Worm (Caenorhabditis elegans) whole organism, L1 larva: ENCODE measurements around the gene K08F4.5.

Experiments used
- C16A3.4 ChIP-seq: fragments of 150-350 bp; optimal IDR thresholded peaks from 2 replicates; lab custom pipeline; 2014; ENCODE audit warnings: missing biosample characterization, missing genetic modification characterization
- C34B4.2 ChIP-seq: sonication (generic microtip); optimal IDR thresholded peaks from 2 replicates; lab custom pipeline; 2017; ENCODE audit warnings: mild to moderate bottlenecking, missing genetic modification characterization, missing compliant biosample characterization
- F16B12.6 ChIP-seq: fragments of 150-350 bp; optimal IDR thresholded peaks from 2 replicates; lab custom pipeline; 2014; ENCODE audit warnings: missing biosample characterization, missing genetic modification characterization
- ama-1 ChIP-seq: fragments of 150-350 bp; optimal IDR thresholded peaks from 2 replicates; lab custom pipeline; 2014
- ceh-63 ChIP-seq: fragments of 200-800 bp; sonication (Bioruptor generic); optimal IDR thresholded peaks from 2 replicates; lab custom pipeline; 2018; ENCODE audit warnings: mild to moderate bottlenecking, missing genetic modification characterization, missing compliant biosample characterization
- ceh-8 ChIP-seq: fragments of 200-800 bp; sonication (Bioruptor generic); optimal IDR thresholded peaks from 2 replicates; lab custom pipeline; 2018; ENCODE audit warnings: mild to moderate bottlenecking, missing genetic modification characterization, moderate library complexity, missing compliant biosample characterization
- ceh-82 ChIP-seq, 3 experiments: fragments of 150-350 bp in 1 of 3; sonication (generic microtip) in 2 of 3; optimal IDR thresholded peaks; 2 replicates each; lab custom pipeline; 2014 to 2017; ENCODE audit warnings: missing biosample characterization in 3 of 3, missing genetic modification characterization in 3 of 3
- ces-1 ChIP-seq: fragments of 150-350 bp; optimal IDR thresholded peaks from 2 replicates; lab custom pipeline; 2014; ENCODE audit warnings: missing biosample characterization, missing genetic modification reagents, missing genetic modification characterization
- dsc-1 ChIP-seq: sonication (generic microtip); optimal IDR thresholded peaks from 2 replicates; lab custom pipeline; 2016; ENCODE audit warnings: mild to moderate bottlenecking, missing genetic modification characterization, missing compliant biosample characterization
- efl-3 ChIP-seq: fragments of 200-800 bp; sonication (Bioruptor generic); optimal IDR thresholded peaks from 2 replicates; lab custom pipeline; 2018; ENCODE audit warnings: mild to moderate bottlenecking, missing genetic modification characterization, missing compliant biosample characterization
- egl-13 ChIP-seq: sonication (generic microtip); optimal IDR thresholded peaks from 2 replicates; lab custom pipeline; 2016; ENCODE audit warnings: missing genotype, missing genetic modification reagents, missing genetic modification characterization, missing compliant biosample characterization
- egl-27 ChIP-seq, 2 experiments: fragments of 150-350 bp in 1 of 2; sonication (generic microtip); optimal IDR thresholded peaks; 3 replicates each; lab custom pipeline; 2017 to 2018; ENCODE audit warnings: missing biosample characterization in 2 of 2, missing genetic modification characterization in 2 of 2, missing genetic modification reagents in 2 of 2
- elt-2 ChIP-seq: sonication (generic microtip); optimal IDR thresholded peaks from 2 replicates; lab custom pipeline; 2016; ENCODE audit warnings: missing genetic modification characterization, mild to moderate bottlenecking, inconsistent platforms, missing compliant biosample characterization, missing genetic modification reagents
- elt-3 ChIP-seq, 6 experiments: fragments of 150-350 bp in 1 of 6; sonication (generic microtip); optimal IDR thresholded peaks; 2 replicates each; lab custom pipeline; 2017 to 2018; ENCODE audit warnings: missing biosample characterization in 6 of 6, missing genetic modification characterization in 6 of 6, inconsistent platforms in 1 of 6
- fkh-10 ChIP-seq: sonication (generic microtip); optimal IDR thresholded peaks from 2 replicates; lab custom pipeline; 2017; ENCODE audit warnings: missing biosample characterization, missing genetic modification reagents, missing genetic modification characterization
- fkh-4 ChIP-seq: sonication (generic microtip); optimal IDR thresholded peaks from 2 replicates; lab custom pipeline; 2016; ENCODE audit warnings: missing compliant biosample characterization, missing genetic modification characterization, borderline replicate concordance
- fkh-8 ChIP-seq: sonication (generic microtip); optimal IDR thresholded peaks from 2 replicates; lab custom pipeline; 2016; ENCODE audit warnings: mild to moderate bottlenecking, missing genetic modification characterization, missing compliant biosample characterization
- fos-1 ChIP-seq: fragments of 150-350 bp; optimal IDR thresholded peaks from 2 replicates; lab custom pipeline; 2014; ENCODE audit warnings: missing biosample characterization, missing genetic modification characterization
- grh-1 ChIP-seq: fragments of 200-800 bp; sonication (Bioruptor generic); IDR thresholded peaks from 2 replicates; pipeline ENCODE4 v1.3.6; 2022; ENCODE audit warnings: missing genetic modification reagents, missing genetic modification characterization, missing compliant biosample characterization
- hlh-17 ChIP-seq: fragments of 200-800 bp; sonication (Bioruptor generic); optimal IDR thresholded peaks from 2 replicates; lab custom pipeline; 2018; ENCODE audit warnings: missing genetic modification characterization, mild to moderate bottlenecking, missing compliant biosample characterization, moderate library complexity, borderline replicate concordance
- hlh-4 ChIP-seq: sonication (generic microtip); optimal IDR thresholded peaks from 2 replicates; lab custom pipeline; 2016; ENCODE audit warnings: mild to moderate bottlenecking, missing genetic modification characterization, missing compliant biosample characterization
- hpl-2 ChIP-seq: fragments of 150-350 bp; optimal IDR thresholded peaks from 2 replicates; lab custom pipeline; 2014; ENCODE audit warnings: missing biosample characterization, missing genetic modification reagents, missing genetic modification characterization
- isw-1 ChIP-seq: fragments of 200-800 bp; sonication (Bioruptor generic); IDR thresholded peaks from 2 replicates; pipeline ENCODE4 v1.3.6; 2022; ENCODE audit warnings: missing genetic modification characterization, missing compliant biosample characterization
- jun-1 ChIP-seq: fragments of 150-350 bp; optimal IDR thresholded peaks from 2 replicates; lab custom pipeline; 2014; ENCODE audit warnings: missing biosample characterization, missing genetic modification reagents, missing genetic modification characterization
- lin-13 ChIP-seq: fragments of 150-350 bp; optimal IDR thresholded peaks from 2 replicates; lab custom pipeline; 2014; ENCODE audit warnings: missing biosample characterization, missing genetic modification reagents, missing genetic modification characterization
- lin-14 ChIP-seq: fragments of 200-800 bp; sonication (Bioruptor generic); optimal IDR thresholded peaks from 2 replicates; lab custom pipeline; 2018; ENCODE audit warnings: mild to moderate bottlenecking, missing genetic modification characterization, moderate library complexity, missing compliant biosample characterization
- lin-15B ChIP-seq: fragments of 150-350 bp; sonication (generic microtip); optimal IDR thresholded peaks from 3 replicates; lab custom pipeline; 2014; ENCODE audit warnings: missing biosample characterization, missing genetic modification characterization
- lir-3 ChIP-seq: sonication (generic microtip); optimal IDR thresholded peaks from 2 replicates; lab custom pipeline; 2016; ENCODE audit warnings: mild to moderate bottlenecking, missing genetic modification characterization, moderate library complexity, missing compliant biosample characterization; ENCODE audit not compliant: poor library complexity
- lsy-2 ChIP-seq, 2 experiments: fragments of 150-350 bp; optimal IDR thresholded peaks; 2 replicates each; lab custom pipeline; 2014; ENCODE audit warnings: missing biosample characterization in 2 of 2, missing genetic modification characterization in 2 of 2
- mab-9 ChIP-seq: fragments of 200-800 bp; sonication (Bioruptor generic); IDR thresholded peaks from 2 replicates; pipeline ENCODE4 v1.3.6; 2022; ENCODE audit warnings: missing genetic modification reagents, missing genetic modification characterization, missing compliant biosample characterization
- mdl-1 ChIP-seq, 2 experiments: fragments of 150-350 bp; optimal IDR thresholded peaks; 2 replicates each; lab custom pipeline; 2014 to 2017; ENCODE audit warnings: missing biosample characterization in 2 of 2, missing genetic modification characterization in 2 of 2, inconsistent platforms in 1 of 2
- mep-1 ChIP-seq: fragments of 150-350 bp; optimal IDR thresholded peaks from 2 replicates; lab custom pipeline; 2014; ENCODE audit warnings: missing biosample characterization, missing genetic modification characterization
- nhr-19 ChIP-seq: fragments of 200-800 bp; sonication (Bioruptor generic); conservative IDR thresholded peaks from 2 replicates; pipeline ENCODE4 v1.3.6; 2022; ENCODE audit warnings: missing genetic modification characterization, missing compliant biosample characterization
- nhr-20 ChIP-seq: sonication (generic microtip); optimal IDR thresholded peaks from 2 replicates; lab custom pipeline; 2016; ENCODE audit warnings: mild to moderate bottlenecking, missing genetic modification characterization, missing compliant biosample characterization
- nhr-28 ChIP-seq: fragments of 150-350 bp; optimal IDR thresholded peaks from 2 replicates; lab custom pipeline; 2014; ENCODE audit warnings: missing biosample characterization, missing genetic modification characterization
- nhr-47 ChIP-seq: sonication (generic microtip); optimal IDR thresholded peaks from 2 replicates; lab custom pipeline; 2016; ENCODE audit warnings: mild to moderate bottlenecking, missing genetic modification characterization, moderate library complexity, missing compliant biosample characterization
- nhr-76 ChIP-seq: sonication (generic microtip); optimal IDR thresholded peaks from 2 replicates; lab custom pipeline; 2017; ENCODE audit warnings: missing biosample characterization, missing genetic modification characterization
- nhr-77 ChIP-seq: fragments of 150-350 bp; optimal IDR thresholded peaks from 2 replicates; lab custom pipeline; 2014; ENCODE audit warnings: missing biosample characterization, missing genetic modification characterization
- nhr-85 ChIP-seq: sonication (generic microtip); peaks from one replicate; lab custom pipeline; 2016; ENCODE audit warnings: missing genetic modification characterization, inconsistent platforms, missing compliant biosample characterization
- nhr-90 ChIP-seq: sonication (generic microtip); optimal IDR thresholded peaks from 2 replicates; lab custom pipeline; 2016; ENCODE audit warnings: mild to moderate bottlenecking, missing genetic modification characterization, missing compliant biosample characterization; ENCODE audit not compliant: poor library complexity
- pax-3 ChIP-seq: fragments of 200-800 bp; sonication (Bioruptor generic); optimal IDR thresholded peaks from 2 replicates; lab custom pipeline; 2018; ENCODE audit warnings: mild to moderate bottlenecking, missing genetic modification characterization, moderate library complexity, missing compliant biosample characterization
- pqm-1 ChIP-seq: sonication (generic microtip); optimal IDR thresholded peaks from 3 replicates; lab custom pipeline; 2017; ENCODE audit warnings: missing biosample characterization, missing genetic modification characterization
- snpc-4 ChIP-seq: fragments of 150-350 bp; optimal IDR thresholded peaks from 2 replicates; lab custom pipeline; 2014; ENCODE audit warnings: missing biosample characterization, missing genetic modification characterization
- snu-23 ChIP-seq: sonication (generic microtip); optimal IDR thresholded peaks from 2 replicates; lab custom pipeline; 2016; ENCODE audit warnings: missing genetic modification characterization, missing compliant biosample characterization
- sox-4 ChIP-seq: sonication (generic microtip); optimal IDR thresholded peaks from 2 replicates; lab custom pipeline; 2016; ENCODE audit warnings: missing genetic modification characterization, missing compliant biosample characterization
- sup-37 ChIP-seq: fragments of 200-800 bp; sonication (Bioruptor generic); optimal IDR thresholded peaks from 2 replicates; lab custom pipeline; 2018; ENCODE audit warnings: mild to moderate bottlenecking, missing genetic modification characterization, missing compliant biosample characterization
- tbx-2 ChIP-seq: sonication (generic microtip); optimal IDR thresholded peaks from 2 replicates; lab custom pipeline; 2016; ENCODE audit warnings: missing genetic modification characterization, missing compliant biosample characterization
- unc-130 ChIP-seq: fragments of 150-350 bp; optimal IDR thresholded peaks from 2 replicates; lab custom pipeline; 2017; ENCODE audit warnings: missing biosample characterization, missing genetic modification characterization, inconsistent platforms
- unc-86 ChIP-seq: sonication (generic microtip); optimal IDR thresholded peaks from 2 replicates; lab custom pipeline; 2016; ENCODE audit warnings: missing genetic modification characterization, missing compliant biosample characterization
- vab-15 ChIP-seq: sonication (generic microtip); optimal IDR thresholded peaks from 2 replicates; lab custom pipeline; 2017; ENCODE audit warnings: missing genotype, mild to moderate bottlenecking, missing genetic modification characterization, missing compliant biosample characterization
- xbp-1 ChIP-seq: sonication (generic microtip); optimal IDR thresholded peaks from 2 replicates; lab custom pipeline; 2016; ENCODE audit warnings: missing genetic modification characterization, missing compliant biosample characterization
- zag-1 ChIP-seq: fragments of 150-350 bp; optimal IDR thresholded peaks from 2 replicates; lab custom pipeline; 2014; ENCODE audit warnings: missing biosample characterization, missing genetic modification characterization

The K08F4.5 gene

DNA sequence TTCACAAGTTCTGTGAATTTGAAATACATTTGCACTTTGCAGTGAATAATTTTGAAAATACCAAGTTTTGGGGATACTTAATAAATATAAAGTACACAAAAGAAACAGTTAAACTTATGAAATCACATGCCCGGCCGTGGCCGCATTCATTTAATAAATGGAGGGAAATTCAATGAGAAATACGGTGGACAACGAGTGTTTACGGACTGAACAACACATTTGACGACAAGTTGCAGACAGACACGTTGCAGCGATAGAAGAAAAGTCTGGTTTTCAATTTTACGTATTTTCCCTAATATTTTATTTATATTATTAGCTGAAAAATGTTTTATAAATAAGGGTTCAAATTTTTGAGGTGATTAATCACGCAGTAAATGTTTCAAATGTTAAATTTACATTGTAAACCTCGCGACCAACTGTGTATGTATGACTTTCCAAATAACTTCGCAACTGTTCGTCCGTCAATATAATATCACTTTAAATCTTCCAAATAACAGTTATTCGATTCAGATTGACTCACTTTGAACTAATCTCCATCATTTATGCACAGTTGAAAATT lies 15.8 kb upstream of the K08F4.5 start, which contains the start of gene copg-1 (continued):
- no peak for TF ChIP-seq nhr-76 (tag; lab: Kevin White, UChicago)
- no peak for TF ChIP-seq elt-2
- TF ChIP-seq elt-3 (tag; optimal IDR thresholded peaks at IDR 0.05; lab: Kevin White, UChicago), result peak in 2 of 6 experiments; percentile 37 to 62
- peak; percentile 66 for TF ChIP-seq snu-23 (GFP tag; lab: Kevin White, UChicago)
- no peak for TF ChIP-seq sup-37
- TF ChIP-seq grh-1 (GFP tag; lab: Robert Waterston, UW), result no peak
- TF ChIP-seq fkh-10 (GFP tag; lab: Kevin White, UChicago), result no peak
- peak; percentile 35 for TF ChIP-seq C16A3.4 (tag; lab: Kevin White, UChicago)
- TF ChIP-seq hlh-4 (tag; lab: Kevin White, UChicago), result no peak
- no peak for TF ChIP-seq ama-1
- TF ChIP-seq egl-13 (tag; lab: Kevin White, UChicago), result no peak
- TF ChIP-seq isw-1 (GFP tag; lab: Robert Waterston, UW), result peak; percentile 34
- no peak for TF ChIP-seq fkh-4 (tag; lab: Kevin White, UChicago)
- no peak for TF ChIP-seq zag-1 (tag; lab: Kevin White, UChicago)
- peak; percentile 32 for TF ChIP-seq snpc-4
- TF ChIP-seq nhr-90 (tag; lab: Kevin White, UChicago), result peak; percentile 13
- TF ChIP-seq mdl-1 (tag; optimal IDR thresholded peaks at IDR 0.05; lab: Kevin White, UChicago), result peak in 1 of 2 experiments; percentile 34
- no peak for TF ChIP-seq pqm-1 (tag; lab: Kevin White, UChicago)
- no peak for TF ChIP-seq ceh-63 (GFP tag; lab: Kevin White, UChicago)
- peak; percentile 29 for TF ChIP-seq unc-130
- TF ChIP-seq hlh-17 (GFP tag; lab: Kevin White, UChicago), result no peak
- TF ChIP-seq xbp-1 (tag; lab: Kevin White, UChicago), result peak; percentile 57
- peak; percentile 28 for TF ChIP-seq fkh-8 (tag; lab: Kevin White, UChicago)
- TF ChIP-seq lin-14 (GFP tag; lab: Kevin White, UChicago), result peak; percentile 73
- no peak for TF ChIP-seq efl-3 (GFP tag; lab: Kevin White, UChicago)
- TF ChIP-seq F16B12.6, result peak; percentile 91
- no peak for TF ChIP-seq lin-15B
- TF ChIP-seq ces-1 (GFP tag; lab: Kevin White, UChicago), result no peak
- no peak for TF ChIP-seq ceh-8 (GFP tag; lab: Kevin White, UChicago)
- TF ChIP-seq tbx-2 (tag; lab: Kevin White, UChicago), result peak; percentile 51
- TF ChIP-seq ceh-82 (tag; optimal IDR thresholded peaks at IDR 0.05; lab: Kevin White, UChicago), result peak in 2 of 3 experiments; percentile 15 to 42
- TF ChIP-seq lin-13 (GFP tag; lab: Kevin White, UChicago), result peak; percentile 6
- no peak for TF ChIP-seq vab-15
- peak; percentile 48 for TF ChIP-seq nhr-85 (tag; lab: Kevin White, UChicago)
- peak; percentile 20; the same call in 1 of the 2 replicates for TF ChIP-seq nhr-19 (GFP tag; lab: Robert Waterston, UW)
- TF ChIP-seq mep-1 (tag; lab: Kevin White, UChicago), result peak; percentile 91
- no peak for TF ChIP-seq jun-1 (tag; lab: Kevin White, UChicago)
- TF ChIP-seq C34B4.2 (tag; lab: Kevin White, UChicago), result no peak
- no peak for TF ChIP-seq pax-3
- TF ChIP-seq nhr-47 (tag; lab: Kevin White, UChicago), result peak; percentile 67
- TF ChIP-seq nhr-20 (tag; lab: Kevin White, UChicago), result peak; percentile 66
- no peak for TF ChIP-seq fos-1 (tag; lab: Kevin White, UChicago)
- TF ChIP-seq unc-86 (tag; lab: Kevin White, UChicago), result peak; percentile 50
- no peak for TF ChIP-seq sox-4
- no peak for TF ChIP-seq hpl-2 (GFP tag; lab: Kevin White, UChicago)
- TF ChIP-seq nhr-77 (tag; lab: Kevin White, UChicago), result peak; percentile 5
- TF ChIP-seq lsy-2 (tag; optimal IDR thresholded peaks at IDR 0.05; lab: Kevin White, UChicago), result peak; percentile 89 to 97
- no peak for TF ChIP-seq egl-27 (tag; optimal IDR thresholded peaks at IDR 0.05; lab: Kevin White, UChicago)
- TF ChIP-seq lir-3, result no peak
- TF ChIP-seq mab-9 (GFP tag; lab: Robert Waterston, UW), result no peak
- TF ChIP-seq nhr-28 (tag; lab: Kevin White, UChicago), result no peak
- TF ChIP-seq dsc-1 (tag; lab: Kevin White, UChicago), result peak; percentile 33
